Worm (Caenorhabditis elegans) whole organism, L3 larva: ENCODE results near the gene F55C5.10.

Experiments used
- R02D3.7 ChIP-seq: fragments of 150-350 bp; optimal IDR thresholded peaks from 2 replicates; lab custom pipeline; 2014; ENCODE audit warnings: missing biosample characterization, missing genetic modification characterization
- ama-1 ChIP-seq: fragments of 150-350 bp; optimal IDR thresholded peaks from 2 replicates; lab custom pipeline; 2018
- elt-3 ChIP-seq, 3 experiments: fragments of 150-350 bp in 1 of 3; sonication (generic microtip) in 2 of 3; optimal IDR thresholded peaks; 2 replicates in 2 of 3; 4 replicates in 1 of 3; lab custom pipeline; 2014 to 2017; ENCODE audit warnings: missing biosample characterization in 3 of 3, missing genetic modification characterization in 3 of 3
- fos-1 ChIP-seq: fragments of 150-350 bp; optimal IDR thresholded peaks from 2 replicates; lab custom pipeline; 2014; ENCODE audit warnings: missing biosample characterization, missing genetic modification characterization
- nfya-1 ChIP-seq: sonication (generic microtip); optimal IDR thresholded peaks from 2 replicates; lab custom pipeline; 2017; ENCODE audit warnings: missing genetic modification characterization, mild to moderate bottlenecking, missing compliant biosample characterization, antibody characterized with exemption, moderate library complexity; ENCODE audit not compliant: insufficient read depth
- pqm-1 ChIP-seq: fragments of 150-350 bp; optimal IDR thresholded peaks from 2 replicates; lab custom pipeline; 2017; ENCODE audit warnings: missing biosample characterization, missing genetic modification characterization, inconsistent platforms
- snpc-4 ChIP-seq: fragments of 150-350 bp; optimal IDR thresholded peaks from 2 replicates; lab custom pipeline; 2014; ENCODE audit warnings: missing biosample characterization, missing genetic modification characterization
- unc-39 ChIP-seq: sonication (generic microtip); optimal IDR thresholded peaks from 4 replicates; lab custom pipeline; 2017; ENCODE audit warnings: missing biosample characterization, missing genetic modification characterization
- unc-62 ChIP-seq: fragments of 150-350 bp; sonication (generic microtip); optimal IDR thresholded peaks from 4 replicates; lab custom pipeline; 2014; ENCODE audit warnings: missing biosample characterization, missing genetic modification reagents, missing genetic modification characterization

- TF ChIP-seq unc-39 (tag; lab: Kevin White, UChicago) (no peak), snpc-4 (tag; lab: Kevin White, UChicago) (no peak), nfya-1 (tag; lab: Kevin White, UChicago) (no peak), unc-62 (GFP tag; lab: Kevin White, UChicago) (no peak), ama-1 (no peak), fos-1 (tag; lab: Kevin White, UChicago) (no peak), pqm-1 (tag; lab: Kevin White, UChicago) (no peak), elt-3 (tag; optimal IDR thresholded peaks at IDR 0.05; lab: Kevin White, UChicago) (no peak), R02D3.7 (tag; lab: Kevin White, UChicago) (no peak)
These were observed 21.9 kb upstream of the F55C5.10 start, which contains the start of gene tbb-6 for ce11 chrV:12261377-12261776.
